Worm (Caenorhabditis elegans): ENCODE data around the gene kin-21.

kin-21 gene

ce11 chrIV:9840984-9841590 lies 8.4 kb downstream of the kin-21 start, which contains the start of the genes kin-24 and msp-56:
TSS of gene kin-24 (minus strand) at chrIV:9841084.
TSS of gene msp-56 (plus strand) at chrIV:9841540.
- TF ChIP-seq C06A6.2 (GFP tag; conservative IDR thresholded peaks at IDR 0.05) = no peak

ce11 chrIV:9842071-9842470 lies 9.4 kb downstream of the kin-21 start, which contains the start of gene K07F5.17:
TSS of gene K07F5.17 (plus strand) at chrIV:9842371.
- TF ChIP-seq F57A8.1 (GFP tag; optimal IDR thresholded peaks at IDR 0.05) (no peak), C17E4.6 (GFP tag; IDR thresholded peaks at IDR 0.05) (no peak), B0336.3 (GFP tag; IDR thresholded peaks at IDR 0.05) (no peak)

ce11 chrIV:9843760-9844159 lies 11.1 kb downstream of the kin-21 start, which contains the start of gene nspd-2:
TSS of gene nspd-2 (plus strand) at chrIV:9844060.
- TF ChIP-seq madf-3 (GFP tag; IDR thresholded peaks at IDR 0.05) (no peak), ceh-91 (GFP tag; IDR thresholded peaks at IDR 0.05) (no peak), somi-1 (GFP tag; optimal IDR thresholded peaks at IDR 0.05) (no peak), ccch-3 (GFP tag; optimal IDR thresholded peaks at IDR 0.05) (no peak), aptf-2 (GFP tag; conservative IDR thresholded peaks at IDR 0.05) (no peak), tlf-1 (GFP tag; optimal IDR thresholded peaks at IDR 0.05) (no peak), lin-54 (GFP tag; optimal IDR thresholded peaks at IDR 0.05) (no peak), die-1 (tag; optimal IDR thresholded peaks at IDR 0.05) (no peak), D2030.7 (GFP tag; IDR thresholded peaks at IDR 0.05) (no peak), F23B12.7 (tag; optimal IDR thresholded peaks at IDR 0.05; ENCODE audit: insufficient read depth) (no peak), F57A8.1 (GFP tag; optimal IDR thresholded peaks at IDR 0.05) (no peak)

ce11 chrIV:9846574-9846973 lies 13.9 kb downstream of the kin-21 start, which contains the start of gene K07F5.6:
TSS of gene K07F5.6 (minus strand) at chrIV:9846674.
- no peak for TF ChIP-seq rcor-1 (GFP tag; IDR thresholded peaks at IDR 0.05)
- TF ChIP-seq bed-2 (GFP tag; IDR thresholded peaks at IDR 0.05) = no peak
- no peak for TF ChIP-seq dox-1 (GFP tag; IDR thresholded peaks at IDR 0.05)

ce11 chrIV:9848075-9848474 lies 15.4 kb downstream of the kin-21 start, which contains the start of gene K07F5.7:
TSS of gene K07F5.7 (minus strand) at chrIV:9848175.
- no peak for TF ChIP-seq B0261.1 (tag; optimal IDR thresholded peaks at IDR 0.05)
- TF ChIP-seq lsy-27 (tag; optimal IDR thresholded peaks at IDR 0.05; ENCODE audit: borderline replicate concordance, insufficient read depth) = no peak
- no peak for TF ChIP-seq sptf-2 (GFP tag; optimal IDR thresholded peaks at IDR 0.05)

ce11 chrIV:9849624-9850023 lies 16.9 kb downstream of the kin-21 start, which contains the start of gene K07F5.8:
TSS of gene K07F5.8 (minus strand) at chrIV:9849724.
- TF ChIP-seq lin-40 (tag; optimal IDR thresholded peaks at IDR 0.05) = no peak
- no peak for TF ChIP-seq lsy-27 (tag; optimal IDR thresholded peaks at IDR 0.05; ENCODE audit: borderline replicate concordance, insufficient read depth)
- no peak for TF ChIP-seq athp-1 (tag; optimal IDR thresholded peaks at IDR 0.05)
- TF ChIP-seq him-1 (tag; optimal IDR thresholded peaks at IDR 0.05) = no peak
- no peak for TF ChIP-seq ztf-22 (GFP tag; optimal IDR thresholded peaks at IDR 0.05)
- TF ChIP-seq C17E4.6 (GFP tag; IDR thresholded peaks at IDR 0.05) = no peak
- TF ChIP-seq snpc-1.3 (tag; optimal IDR thresholded peaks at IDR 0.05; ENCODE audit: insufficient read depth) = no peak
- no peak for TF ChIP-seq F37B4.10 (GFP tag; IDR thresholded peaks at IDR 0.05)
- TF ChIP-seq mes-4 (tag; optimal IDR thresholded peaks at IDR 0.05) = no peak
- TF ChIP-seq D2030.7 (GFP tag; IDR thresholded peaks at IDR 0.05) = no peak
- TF ChIP-seq nhr-27 (tag; optimal IDR thresholded peaks at IDR 0.05) = no peak
